Worm (Caenorhabditis elegans) whole organism, mixed stage, embryonic: Measurements from ENCODE around the gene mlt-7.

Experiments used
- ces-1 ChIP-seq: fragments of 150-350 bp; optimal IDR thresholded peaks from 2 replicates; lab custom pipeline; 2014; ENCODE audit warnings: missing biosample characterization, missing genetic modification reagents, missing genetic modification characterization
- cnd-1 ChIP-seq: fragments of 200-800 bp; sonication (Bioruptor generic); optimal IDR thresholded peaks from 2 replicates; lab custom pipeline; 2018; ENCODE audit warnings: mild to moderate bottlenecking, missing genetic modification characterization, missing compliant biosample characterization
- nhr-237 ChIP-seq: fragments of 150-350 bp; optimal IDR thresholded peaks from 2 replicates; lab custom pipeline; 2014; ENCODE audit warnings: missing biosample characterization, missing genetic modification characterization
- nhr-28 ChIP-seq: fragments of 150-350 bp; optimal IDR thresholded peaks from 2 replicates; lab custom pipeline; 2014; ENCODE audit warnings: missing biosample characterization, missing genetic modification characterization
- pha-4 ChIP-seq: fragments of 150-350 bp; optimal IDR thresholded peaks from 2 replicates; lab custom pipeline; 2018; ENCODE audit warnings: missing biosample characterization, missing genetic modification reagents, missing genetic modification characterization
- unc-39 ChIP-seq: fragments of 150-350 bp; optimal IDR thresholded peaks from 2 replicates; lab custom pipeline; 2014; ENCODE audit warnings: missing biosample characterization, missing genetic modification characterization

DNA sequence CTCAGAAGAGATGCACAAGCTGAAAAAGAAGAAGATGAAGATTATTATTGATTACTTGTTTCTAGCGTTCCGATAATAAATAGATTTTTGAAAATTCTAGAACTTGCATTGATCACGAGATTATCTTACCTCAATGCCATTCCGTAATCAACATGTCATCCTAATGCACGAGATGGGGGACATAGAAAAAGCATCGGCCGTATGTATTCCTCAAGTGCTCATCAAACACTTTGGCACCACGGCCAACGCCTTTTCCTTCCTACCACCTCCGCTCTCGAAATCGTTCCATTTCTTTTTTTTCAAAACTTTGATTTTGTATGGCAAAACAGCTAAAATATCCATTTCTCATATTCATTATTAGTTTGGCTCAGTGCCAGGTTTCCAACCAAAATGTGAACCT, 34.0 kb upstream of the mlt-7 start, which contains the start of gene lat-2:
- TF ChIP-seq nhr-237 (tag; lab: Kevin White, UChicago) (no peak), cnd-1 (tag; lab: Kevin White, UChicago) (no peak), nhr-28 (tag; lab: Kevin White, UChicago) (no peak), pha-4 (tag; lab: Kevin White, UChicago) (no peak), ces-1 (GFP tag; lab: Kevin White, UChicago) (no peak), unc-39 (no peak)
